Fruit fly (Drosophila melanogaster) whole organism, embryonic: ENCODE results near the gene CG7650.

ENCODE experiments used
- Ada2b ChIP-seq: fragments of 200-800 bp; sonication (Bioruptor generic); IDR thresholded peaks from 2 replicates; pipeline ENCODE4 v1.3.6; 2022; ENCODE audit warnings: missing biosample characterization, missing genetic modification characterization
- CG10366 ChIP-seq: fragments of 200-800 bp; sonication (Bioruptor generic); IDR thresholded peaks from 2 replicates; pipeline ENCODE4 v1.3.6; 2022; ENCODE audit warnings: missing biosample characterization, missing genetic modification characterization
- CG10543 ChIP-seq: fragments of 200-800 bp; sonication (Bioruptor generic); optimal IDR thresholded peaks from 3 replicates; lab custom pipeline; 2017; ENCODE audit warnings: missing biosample characterization, mild to moderate bottlenecking, missing genetic modification characterization, moderate library complexity
- CG10979 ChIP-seq: fragments of 200-800 bp; sonication (Bioruptor generic); optimal IDR thresholded peaks from 2 replicates; lab custom pipeline; 2018; ENCODE audit warnings: missing biosample characterization, mild to moderate bottlenecking, missing genetic modification characterization, moderate library complexity
- CG12769 ChIP-seq: fragments of 200-800 bp; sonication (Bioruptor generic); optimal IDR thresholded peaks from 2 replicates; lab custom pipeline; 2019; ENCODE audit warnings: missing biosample characterization, mild to moderate bottlenecking, missing genetic modification characterization, moderate library complexity
- CG13775 ChIP-seq: fragments of 200-800 bp; sonication (Bioruptor generic); optimal IDR thresholded peaks from 3 replicates; lab custom pipeline; 2017; ENCODE audit warnings: missing biosample characterization, mild to moderate bottlenecking, missing genetic modification characterization
- CG14667 ChIP-seq: fragments of 200-800 bp; sonication (Bioruptor generic); IDR thresholded peaks from 2 replicates; pipeline ENCODE4 v1.3.6; 2022; ENCODE audit warnings: missing biosample characterization, missing genetic modification characterization
- CG14710 ChIP-seq: fragments of 200-800 bp; sonication (Bioruptor generic); optimal IDR thresholded peaks from 3 replicates; lab custom pipeline; 2019; ENCODE audit warnings: missing biosample characterization, mild to moderate bottlenecking, missing genetic modification characterization, moderate library complexity
- CG1647 ChIP-seq: fragments of 200-800 bp; sonication (Bioruptor generic); optimal IDR thresholded peaks from 3 replicates; lab custom pipeline; 2016; ENCODE audit warnings: missing biosample characterization, missing genetic modification characterization
- CG17568 ChIP-seq: fragments of 200-800 bp; sonication (Bioruptor generic); optimal IDR thresholded peaks from 2 replicates; lab custom pipeline; 2018; ENCODE audit warnings: missing biosample characterization, mild to moderate bottlenecking, missing genetic modification characterization, moderate library complexity
- CG18262 ChIP-seq: fragments of 200-800 bp; optimal IDR thresholded peaks from 3 replicates; lab custom pipeline; 2019; ENCODE audit warnings: missing biosample characterization, mild to moderate bottlenecking, missing genetic modification characterization, moderate library complexity
- CG32532 ChIP-seq: fragments of 200-800 bp; sonication (Bioruptor generic); IDR thresholded peaks from 2 replicates; pipeline ENCODE4 v1.3.6; 2022; ENCODE audit warnings: missing biosample characterization, missing genetic modification characterization
- CG32767 ChIP-seq: fragments of 200-800 bp; sonication (Bioruptor generic); IDR thresholded peaks from 2 replicates; pipeline ENCODE4 v1.3.6; 2022; ENCODE audit warnings: missing biosample characterization, missing genetic modification characterization
- CG6254 ChIP-seq: fragments of 200-800 bp; sonication (Bioruptor generic); optimal IDR thresholded peaks from 3 replicates; lab custom pipeline; 2017; ENCODE audit warnings: mild to moderate bottlenecking, missing biosample characterization, missing genetic modification reagents, missing genetic modification characterization
- CG6689 ChIP-seq: fragments of 200-800 bp; sonication (Bioruptor generic); IDR thresholded peaks from 2 replicates; pipeline ENCODE4 v1.3.6; 2022; ENCODE audit warnings: missing biosample characterization, missing genetic modification characterization
- CG9609 ChIP-seq: fragments of 200-800 bp; sonication (Bioruptor generic); optimal IDR thresholded peaks from 3 replicates; lab custom pipeline; 2016; ENCODE audit warnings: missing biosample characterization, missing genetic modification characterization
- CG9932 ChIP-seq: fragments of 200-800 bp; sonication (Bioruptor generic); IDR thresholded peaks from 2 replicates; pipeline ENCODE4 v1.3.6; 2022; ENCODE audit warnings: missing biosample characterization, missing genetic modification characterization
- CkIIα-i1 ChIP-seq: fragments of 200-800 bp; sonication (Bioruptor generic); IDR thresholded peaks from 2 replicates; pipeline ENCODE4 v1.3.6; 2022; ENCODE audit warnings: missing biosample characterization, missing genetic modification characterization
- Dip2 ChIP-seq: fragments of 200-800 bp; sonication (Bioruptor generic); IDR thresholded peaks from 2 replicates; pipeline ENCODE4 v1.3.6; 2022; ENCODE audit warnings: missing biosample characterization, missing genetic modification characterization
- Ets65A ChIP-seq: fragments of 200-800 bp; sonication (Bioruptor generic); peaks from one replicate; lab custom pipeline; 2016; ENCODE audit warnings: missing biosample characterization, missing genetic modification characterization
- HLH3B ChIP-seq: fragments of 200-800 bp; sonication (Bioruptor generic); IDR thresholded peaks from 2 replicates; pipeline ENCODE4 v1.3.6; 2022; ENCODE audit warnings: missing biosample characterization, missing genetic modification characterization
- HLHmδ ChIP-seq: fragments of 200-800 bp; sonication (Bioruptor generic); optimal IDR thresholded peaks from 2 replicates; lab custom pipeline; 2018; ENCODE audit warnings: missing biosample characterization, mild to moderate bottlenecking, missing genetic modification characterization, moderate library complexity
- Hmx ChIP-seq: fragments of 200-800 bp; sonication (Bioruptor generic); optimal IDR thresholded peaks from 2 replicates; lab custom pipeline; 2016; ENCODE audit warnings: missing biosample characterization, missing genetic modification characterization
- Hr39 ChIP-seq: fragments of >200 bp; optimal IDR thresholded peaks from 2 replicates; lab custom pipeline; 2017
- Side ChIP-seq: fragments of 200-800 bp; sonication (Bioruptor generic); optimal IDR thresholded peaks from 2 replicates; lab custom pipeline; 2016; ENCODE audit warnings: missing biosample characterization, missing genetic modification characterization
- Trl ChIP-seq, 3 experiments: fragments of >200 bp in 2 of 3; fragments of 200-800 bp in 1 of 3; sonication (Bioruptor generic) in 1 of 3; optimal IDR thresholded peaks; 2 replicates in 1 of 3; 3 replicates in 2 of 3; lab custom pipeline; 2016 to 2017; ENCODE audit warnings: missing biosample characterization in 1 of 3, missing genetic modification characterization in 1 of 3
- Xbp1 ChIP-seq: fragments of 200-800 bp; sonication (Bioruptor generic); optimal IDR thresholded peaks from 3 replicates; lab custom pipeline; 2016; ENCODE audit warnings: missing biosample characterization, mild to moderate bottlenecking, missing genetic modification characterization
- ab ChIP-seq: fragments of 200-800 bp; sonication (Bioruptor generic); optimal IDR thresholded peaks from 2 replicates; lab custom pipeline; 2016; ENCODE audit warnings: missing biosample characterization, missing genetic modification characterization
- abd-A ChIP-seq: fragments of 200-800 bp; sonication (Bioruptor generic); optimal IDR thresholded peaks from 3 replicates; lab custom pipeline; 2019; ENCODE audit warnings: missing biosample characterization, mild to moderate bottlenecking, missing genetic modification characterization, moderate library complexity
- al ChIP-seq: fragments of 200-800 bp; sonication (Bioruptor generic); IDR thresholded peaks from 2 replicates; pipeline ENCODE4 v1.3.6; 2022; ENCODE audit warnings: missing biosample characterization, missing genetic modification characterization
- ase ChIP-seq: fragments of 200-800 bp; sonication (Bioruptor generic); IDR thresholded peaks from 3 replicates; pipeline ENCODE4 v1.3.6; 2022; ENCODE audit warnings: missing biosample characterization, missing genetic modification characterization
- da ChIP-seq: fragments of 200-800 bp; sonication (Bioruptor generic); optimal IDR thresholded peaks from 2 replicates; lab custom pipeline; 2016; ENCODE audit warnings: missing biosample characterization, missing genetic modification characterization
- dimm ChIP-seq: fragments of 200-800 bp; sonication (Bioruptor generic); IDR thresholded peaks from 2 replicates; pipeline ENCODE4 v1.3.6; 2022; ENCODE audit warnings: missing biosample characterization, missing genetic modification characterization
- disco-r ChIP-seq: fragments of 200-800 bp; sonication (Bioruptor generic); optimal IDR thresholded peaks from 2 replicates; lab custom pipeline; 2016; ENCODE audit warnings: missing biosample characterization, missing genetic modification characterization
- ems ChIP-seq: fragments of 200-800 bp; sonication (Bioruptor generic); optimal IDR thresholded peaks from 3 replicates; lab custom pipeline; 2016; ENCODE audit warnings: missing biosample characterization, missing genetic modification characterization
- fru ChIP-seq: fragments of >200 bp; optimal IDR thresholded peaks from 2 replicates; lab custom pipeline; 2017
- fu2 ChIP-seq: fragments of 200-800 bp; sonication (Bioruptor generic); optimal IDR thresholded peaks from 2 replicates; lab custom pipeline; 2016; ENCODE audit warnings: missing biosample characterization, missing genetic modification characterization
- gem ChIP-seq: fragments of 200-800 bp; sonication (Bioruptor generic); optimal IDR thresholded peaks from 2 replicates; lab custom pipeline; 2019; ENCODE audit warnings: missing biosample characterization, mild to moderate bottlenecking, missing genetic modification characterization, moderate library complexity
- jigr1 ChIP-seq: fragments of 200-800 bp; sonication (Bioruptor generic); IDR thresholded peaks from 3 replicates; pipeline ENCODE4 v1.3.6; 2022; ENCODE audit warnings: missing biosample characterization, missing genetic modification characterization
- kah ChIP-seq: fragments of 200-800 bp; sonication (Bioruptor generic); optimal IDR thresholded peaks from 2 replicates; lab custom pipeline; 2018; ENCODE audit warnings: missing biosample characterization, mild to moderate bottlenecking, missing genetic modification characterization
- lbe ChIP-seq: fragments of 200-800 bp; sonication (Bioruptor generic); optimal IDR thresholded peaks from 2 replicates; lab custom pipeline; 2016; ENCODE audit warnings: missing biosample characterization, mild to moderate bottlenecking, missing genetic modification characterization
- mam ChIP-seq: fragments of 200-800 bp; sonication (Bioruptor generic); optimal IDR thresholded peaks from 3 replicates; lab custom pipeline; 2016; ENCODE audit warnings: missing biosample characterization, missing genetic modification characterization
- pros ChIP-seq: fragments of 200-800 bp; sonication (Bioruptor generic); optimal IDR thresholded peaks from 3 replicates; lab custom pipeline; 2019; ENCODE audit warnings: missing biosample characterization, mild to moderate bottlenecking, missing genetic modification characterization, moderate library complexity
- rib ChIP-seq: fragments of 200-800 bp; sonication (Bioruptor generic); IDR thresholded peaks from 2 replicates; pipeline ENCODE4 v1.3.6; 2022; ENCODE audit warnings: missing biosample characterization, missing genetic modification characterization
- sens ChIP-seq: fragments of 200-800 bp; sonication (Bioruptor generic); peaks from one replicate; lab custom pipeline; 2016; ENCODE audit warnings: missing biosample characterization, missing genetic modification characterization
- slou ChIP-seq: fragments of 200-800 bp; sonication (Bioruptor generic); optimal IDR thresholded peaks from 3 replicates; lab custom pipeline; 2016; ENCODE audit warnings: missing biosample characterization, missing genetic modification characterization
- so ChIP-seq: fragments of 200-800 bp; sonication (Bioruptor generic); IDR thresholded peaks from 3 replicates; pipeline ENCODE4 v1.3.6; 2022; ENCODE audit warnings: missing biosample characterization, missing genetic modification characterization
- sr ChIP-seq: fragments of 200-800 bp; sonication (Bioruptor generic); IDR thresholded peaks from 3 replicates; pipeline ENCODE4 v1.3.6; 2022; ENCODE audit warnings: missing biosample characterization, missing genetic modification characterization
- tap ChIP-seq: fragments of 200-800 bp; optimal IDR thresholded peaks from 3 replicates; lab custom pipeline; 2019; ENCODE audit warnings: missing biosample characterization, mild to moderate bottlenecking, missing genetic modification characterization, moderate library complexity
- tin ChIP-seq: fragments of 200-800 bp; sonication (Bioruptor generic); optimal IDR thresholded peaks from 3 replicates; lab custom pipeline; 2016; ENCODE audit warnings: missing biosample characterization, missing genetic modification characterization
- unc-4 ChIP-seq: fragments of 200-800 bp; sonication (Bioruptor generic); IDR thresholded peaks from 2 replicates; pipeline ENCODE4 v1.3.6; 2022; ENCODE audit warnings: missing biosample characterization, missing genetic modification characterization; ENCODE audit not compliant: partially characterized antibody
- usp ChIP-seq: fragments of >200 bp; optimal IDR thresholded peaks from 2 replicates; lab custom pipeline; 2017; ENCODE audit warnings: missing biosample characterization, missing genetic modification characterization
- zfh1 ChIP-seq: fragments of 200-800 bp; sonication (Bioruptor generic); IDR thresholded peaks from 3 replicates; pipeline ENCODE4 v1.3.6; 2022; ENCODE audit warnings: missing biosample characterization, missing genetic modification characterization

The CG7650 gene

dm6 chr3L:15580487-15580886, 29.7 kb downstream of the CG7650 start, which contains the start of the genes mrn and CG12301 (continued):
- TF ChIP-seq CG17568 (GFP tag; lab: Kevin White, UChicago) (no peak), Ada2b (GFP tag; lab: Robert Waterston, UW) (peak; percentile 80), fu2 (peak; percentile 52), HLH3B (GFP tag; lab: Robert Waterston, UW) (peak; percentile 90), da (GFP tag; lab: Kevin White, UChicago) (no peak), CG9932 (peak; percentile 94), Dip2 (peak; percentile 24; the same call in 1 of the 2 replicates), kah (peak; percentile 69), CkIIα-i1 (GFP tag; lab: Robert Waterston, UW) (no peak), dimm (no peak), CG13775 (GFP tag; lab: Kevin White, UChicago) (peak; percentile 89), Hr39 (lab: Kevin White, UChicago) (no peak), Ets65A (GFP tag; lab: Kevin White, UChicago) (peak; percentile 93), rib (GFP tag; lab: Robert Waterston, UW) (peak; percentile 81), CG6689 (peak; percentile 74), slou (GFP tag; lab: Kevin White, UChicago) (peak; percentile 79), CG6254 (GFP tag; lab: Kevin White, UChicago) (no peak), mam (GFP tag; lab: Kevin White, UChicago) (peak; percentile 81), Xbp1 (GFP tag; lab: Kevin White, UChicago) (peak; percentile 83), CG14667 (peak; percentile 87), CG10979 (tag; lab: Kevin White, UChicago) (peak; percentile 61), fru (lab: Kevin White, UChicago) (no peak), abd-A (tag; lab: Kevin White, UChicago) (no peak), sens (GFP tag; lab: Kevin White, UChicago) (peak; percentile 92), disco-r (GFP tag; lab: Kevin White, UChicago) (peak; percentile 15), Hmx (GFP tag; lab: Kevin White, UChicago) (no peak), HLHmδ (GFP tag; lab: Kevin White, UChicago) (no peak), Trl (optimal IDR thresholded peaks at IDR 0.05; lab: Kevin White, UChicago) (no peak), Trl (GFP tag; optimal IDR thresholded peaks at IDR 0.05; lab: Kevin White, UChicago) (peak; percentile 46), ase (peak; percentile 95), so (GFP tag; lab: Robert Waterston, UW) (peak; percentile 79), CG10543 (GFP tag; lab: Kevin White, UChicago) (no peak), CG18262 (tag; lab: Kevin White, UChicago) (peak; percentile 83), unc-4 (peak; percentile 96), CG9609 (GFP tag; lab: Kevin White, UChicago) (peak; percentile 56), tin (GFP tag; lab: Kevin White, UChicago) (peak; percentile 80), lbe (GFP tag; lab: Kevin White, UChicago) (peak; percentile 78), CG32532 (peak; percentile 94), CG32767 (GFP tag; lab: Robert Waterston, UW) (no peak; the same call in 1 of the 2 replicates), ab (GFP tag; lab: Kevin White, UChicago) (no peak), tap (no peak), Side (GFP tag; lab: Kevin White, UChicago) (no peak), ems (GFP tag; lab: Kevin White, UChicago) (peak; percentile 65), CG14710 (tag; lab: Kevin White, UChicago) (peak; percentile 76), al (GFP tag; lab: Robert Waterston, UW) (peak; percentile 94), gem (no peak), sr (GFP tag; lab: Robert Waterston, UW) (no peak), pros (no peak), CG10366 (GFP tag; lab: Robert Waterston, UW) (peak; percentile 81), usp (GFP tag; lab: Kevin White, UChicago) (no peak), zfh1 (GFP tag; lab: Robert Waterston, UW) (peak; percentile 95), jigr1 (GFP tag; lab: Robert Waterston, UW) (peak; percentile 73; the same call in 2 of the 3 replicates), CG1647 (GFP tag; lab: Kevin White, UChicago) (peak; percentile 42), CG12769 (tag; lab: Kevin White, UChicago) (no peak)
